Worm (Caenorhabditis elegans): ENCODE measurements around the gene CD4.1.
A peak's percentile ranks its signal among the peaks of the same experiment; 100 is the strongest.

Gene CD4.1

ce11 chrV:5591887-5592286 lies 14.5 kb upstream of the CD4.1 start:
- TF ChIP-seq nfya-1 (tag; optimal IDR thresholded peaks at IDR 0.05): no peak
- TF ChIP-seq che-1 (tag; optimal IDR thresholded peaks at IDR 0.05): no peak
- no peak for TF ChIP-seq unc-42 (tag; optimal IDR thresholded peaks at IDR 0.05)
- no peak for TF ChIP-seq ttx-3 (tag; optimal IDR thresholded peaks at IDR 0.05)
- no peak for TF ChIP-seq sox-4 (tag; optimal IDR thresholded peaks at IDR 0.05)
- no peak for TF ChIP-seq ceh-48 (tag; optimal IDR thresholded peaks at IDR 0.05)
- no peak for TF ChIP-seq C38D4.7 (GFP tag; optimal IDR thresholded peaks at IDR 0.05)
- TF ChIP-seq ceh-34 (tag; optimal IDR thresholded peaks at IDR 0.05): no peak
- no peak for TF ChIP-seq ceh-9 (tag; optimal IDR thresholded peaks at IDR 0.05)
- TF ChIP-seq ceh-22 (tag; optimal IDR thresholded peaks at IDR 0.05): no peak

ce11 chrV:5592323-5592722 lies 14.0 kb upstream of the CD4.1 start, which contains the start of gene vps-37:
Gene vps-37 (plus strand): TSS chrV:5592700.
- peak; percentile 35 for TF ChIP-seq ceh-48 (tag; optimal IDR thresholded peaks at IDR 0.05)
- peak; percentile 36 for TF ChIP-seq ceh-14 (tag; optimal IDR thresholded peaks at IDR 0.05)
- TF ChIP-seq gmeb-2 (tag; optimal IDR thresholded peaks at IDR 0.05): no peak
- no peak for TF ChIP-seq eyg-1 (tag; optimal IDR thresholded peaks at IDR 0.05)
- no peak for TF ChIP-seq sox-2 (GFP tag; IDR thresholded peaks at IDR 0.05)
- TF ChIP-seq madf-2 (tag; optimal IDR thresholded peaks at IDR 0.05): peak; percentile 19
- peak; percentile 59 for TF ChIP-seq nfya-1 (tag; optimal IDR thresholded peaks at IDR 0.05)
- peak; percentile 61 for TF ChIP-seq pax-1 (tag; optimal IDR thresholded peaks at IDR 0.05)
- TF ChIP-seq K02D7.2 (tag; optimal IDR thresholded peaks at IDR 0.05): peak; percentile 2
- peak; percentile 8 for TF ChIP-seq ceh-34 (tag; optimal IDR thresholded peaks at IDR 0.05)
- TF ChIP-seq syd-9 (tag; optimal IDR thresholded peaks at IDR 0.05): no peak
- no peak for TF ChIP-seq ceh-6 (GFP tag; optimal IDR thresholded peaks at IDR 0.05)
- no peak for TF ChIP-seq ama-1 (optimal IDR thresholded peaks at IDR 0.05)
- TF ChIP-seq elt-2 (tag; optimal IDR thresholded peaks at IDR 0.05): peak; percentile 27
- peak; percentile 90 for TF ChIP-seq unc-42 (tag; optimal IDR thresholded peaks at IDR 0.05)
- peak; percentile 3 for TF ChIP-seq zip-5 (tag; optimal IDR thresholded peaks at IDR 0.05)
- TF ChIP-seq pqm-1 (tag; optimal IDR thresholded peaks at IDR 0.05): no peak
- TF ChIP-seq unc-3 (GFP tag; conservative IDR thresholded peaks at IDR 0.05): no peak
- peak; percentile 47 for TF ChIP-seq unc-3 (tag; optimal IDR thresholded peaks at IDR 0.05)
- no peak for TF ChIP-seq ttx-3 (tag; optimal IDR thresholded peaks at IDR 0.05)
- peak; percentile 58 for TF ChIP-seq ceh-31 (tag; optimal IDR thresholded peaks at IDR 0.05)
- no peak for TF ChIP-seq dmd-4 (tag; optimal IDR thresholded peaks at IDR 0.05; ENCODE audit: borderline replicate concordance)
- peak; percentile 57 for TF ChIP-seq unc-55 (GFP tag; optimal IDR thresholded peaks at IDR 0.05)
- peak; percentile 44 for TF ChIP-seq ceh-30 (tag; optimal IDR thresholded peaks at IDR 0.05)

ce11 chrV:5593406-5593805 lies 12.9 kb upstream of the CD4.1 start, which contains the start of gene mrpl-48:
Gene mrpl-48 (plus strand): TSS chrV:5593706.
- TF ChIP-seq fax-1 (tag; optimal IDR thresholded peaks at IDR 0.05) (no peak), nhr-232 (tag; optimal IDR thresholded peaks at IDR 0.05) (no peak), K09A11.1 (tag; optimal IDR thresholded peaks at IDR 0.05; ENCODE audit: insufficient read depth) (no peak), ceh-19 (GFP tag; optimal IDR thresholded peaks at IDR 0.05) (no peak), odd-2 (tag; optimal IDR thresholded peaks at IDR 0.05) (no peak), ceh-18 (tag; optimal IDR thresholded peaks at IDR 0.05) (no peak), pat-9 (tag; optimal IDR thresholded peaks at IDR 0.05) (no peak), dmd-4 (tag; optimal IDR thresholded peaks at IDR 0.05; ENCODE audit: borderline replicate concordance) (no peak), pag-3 (tag; optimal IDR thresholded peaks at IDR 0.05; ENCODE audit: borderline replicate concordance) (no peak), lim-6 (tag; optimal IDR thresholded peaks at IDR 0.05) (no peak), F13H6.1 (tag; optimal IDR thresholded peaks at IDR 0.05) (no peak), ets-4 (tag; optimal IDR thresholded peaks at IDR 0.05) (no peak), unc-42 (tag; optimal IDR thresholded peaks at IDR 0.05) (no peak)

Measured in whole organism, late embryonic.